Fruit fly (Drosophila melanogaster) whole organism, embryonic: Measurements from ENCODE around the gene Arp10.

Experiments
- Adf1 ChIP-seq: fragments of 200-800 bp; sonication (Bioruptor generic); IDR thresholded peaks from 2 replicates; pipeline ENCODE4 v1.3.6; 2022; ENCODE audit warnings: missing biosample characterization, missing genetic modification characterization
- Antp ChIP-seq: fragments of 200-800 bp; sonication (Bioruptor generic); optimal IDR thresholded peaks from 3 replicates; lab custom pipeline; 2016; ENCODE audit warnings: missing biosample characterization, missing genetic modification characterization
- Bgb ChIP-seq: fragments of 200-800 bp; sonication (Bioruptor generic); IDR thresholded peaks from 2 replicates; pipeline ENCODE4 v1.3.6; 2022; ENCODE audit warnings: missing biosample characterization, missing genetic modification characterization; ENCODE audit not compliant: partially characterized antibody
- BtbVII ChIP-seq: fragments of 200-800 bp; sonication (Bioruptor generic); optimal IDR thresholded peaks from 3 replicates; lab custom pipeline; 2017; ENCODE audit warnings: missing biosample characterization, mild to moderate bottlenecking, missing genetic modification characterization
- CG10321 ChIP-seq: fragments of 200-800 bp; sonication (Bioruptor generic); IDR thresholded peaks from 2 replicates; pipeline ENCODE4 v1.3.6; 2022; ENCODE audit warnings: missing biosample characterization, missing genetic modification characterization
- CG11723 ChIP-seq: fragments of 200-800 bp; sonication (Bioruptor generic); optimal IDR thresholded peaks from 2 replicates; lab custom pipeline; 2017; ENCODE audit warnings: missing biosample characterization, mild to moderate bottlenecking, missing genetic modification characterization
- CG12391 ChIP-seq: fragments of 200-800 bp; sonication (Bioruptor generic); optimal IDR thresholded peaks from 3 replicates; lab custom pipeline; 2018; ENCODE audit warnings: missing biosample characterization, mild to moderate bottlenecking, missing genetic modification characterization, moderate library complexity
- CG13424 ChIP-seq: fragments of 200-800 bp; sonication (Bioruptor generic); optimal IDR thresholded peaks from 2 replicates; lab custom pipeline; 2019; ENCODE audit warnings: missing biosample characterization, mild to moderate bottlenecking, missing genetic modification characterization, moderate library complexity
- CG15011 ChIP-seq: fragments of 200-800 bp; sonication (Bioruptor generic); optimal IDR thresholded peaks from 3 replicates; lab custom pipeline; 2018; ENCODE audit warnings: missing biosample characterization, mild to moderate bottlenecking, missing genetic modification characterization
- CG1647 ChIP-seq: fragments of 200-800 bp; sonication (Bioruptor generic); optimal IDR thresholded peaks from 3 replicates; lab custom pipeline; 2016; ENCODE audit warnings: missing biosample characterization, missing genetic modification characterization
- CG2120 ChIP-seq: fragments of 200-800 bp; sonication (Bioruptor generic); optimal IDR thresholded peaks from 3 replicates; lab custom pipeline; 2016; ENCODE audit warnings: missing biosample characterization, missing genetic modification characterization
- CG2712 ChIP-seq: fragments of 200-800 bp; optimal IDR thresholded peaks from 3 replicates; lab custom pipeline; 2019; ENCODE audit warnings: missing biosample characterization, mild to moderate bottlenecking, missing genetic modification characterization, moderate library complexity
- CG3281 ChIP-seq: fragments of 200-800 bp; sonication (Bioruptor generic); optimal IDR thresholded peaks from 3 replicates; lab custom pipeline; 2017; ENCODE audit warnings: missing biosample characterization, mild to moderate bottlenecking, missing genetic modification characterization
- CG4707 ChIP-seq: fragments of 200-800 bp; sonication (Bioruptor generic); optimal IDR thresholded peaks from 2 replicates; lab custom pipeline; 2018; ENCODE audit warnings: missing biosample characterization, mild to moderate bottlenecking, missing genetic modification characterization, moderate library complexity
- CG4820 ChIP-seq: fragments of 200-800 bp; sonication (Bioruptor generic); optimal IDR thresholded peaks from 3 replicates; lab custom pipeline; 2016; ENCODE audit warnings: missing biosample characterization, missing genetic modification characterization
- CG8089 ChIP-seq: fragments of 200-800 bp; sonication (Bioruptor generic); optimal IDR thresholded peaks from 3 replicates; lab custom pipeline; 2016; ENCODE audit warnings: missing biosample characterization, missing genetic modification characterization
- CG8944 ChIP-seq: fragments of 200-800 bp; sonication (Bioruptor generic); optimal IDR thresholded peaks from 3 replicates; lab custom pipeline; 2016; ENCODE audit warnings: missing biosample characterization, missing genetic modification characterization
- Dll ChIP-seq: fragments of 200-800 bp; sonication (Bioruptor generic); IDR thresholded peaks from 4 replicates; pipeline ENCODE4 v1.3.6; 2022; ENCODE audit warnings: missing biosample characterization, missing genetic modification characterization; ENCODE audit not compliant: partially characterized antibody
- GATAe ChIP-seq: fragments of 200-800 bp; sonication (Bioruptor generic); conservative IDR thresholded peaks from 2 replicates; pipeline ENCODE4 v1.3.6; 2022; ENCODE audit warnings: missing biosample characterization, missing genetic modification characterization
- HLH54F ChIP-seq: fragments of 200-800 bp; sonication (Bioruptor generic); optimal IDR thresholded peaks from 3 replicates; lab custom pipeline; 2016; ENCODE audit warnings: missing biosample characterization, missing genetic modification characterization
- HmgZ ChIP-seq: fragments of 200-800 bp; sonication (Bioruptor generic); optimal IDR thresholded peaks from 2 replicates; lab custom pipeline; 2018; ENCODE audit warnings: missing biosample characterization, mild to moderate bottlenecking, missing genetic modification characterization
- Hr39 ChIP-seq: fragments of >200 bp; optimal IDR thresholded peaks from 2 replicates; lab custom pipeline; 2017
- Nf-YA ChIP-seq: fragments of 200-800 bp; sonication (Bioruptor generic); IDR thresholded peaks from 2 replicates; pipeline ENCODE4 v1.3.6; 2022; ENCODE audit warnings: missing biosample characterization, missing genetic modification characterization
- Optix ChIP-seq: fragments of 200-800 bp; sonication (Bioruptor generic); IDR thresholded peaks from 3 replicates; pipeline ENCODE4 v1.3.6; 2022; ENCODE audit warnings: missing biosample characterization, missing genetic modification characterization
- Pdp1 ChIP-seq, 2 experiments: fragments of 200-800 bp; sonication (Bioruptor generic); optimal IDR thresholded peaks; 3 replicates each; lab custom pipeline; 2016; ENCODE audit warnings: missing biosample characterization in 2 of 2, missing genetic modification characterization in 2 of 2, mild to moderate bottlenecking in 1 of 2, moderate library complexity in 1 of 2
- Ravus ChIP-seq: fragments of 200-800 bp; sonication (Bioruptor generic); IDR thresholded peaks from 2 replicates; pipeline ENCODE4 v1.3.6; 2022; ENCODE audit warnings: missing biosample characterization, missing genetic modification characterization
- YL-1 ChIP-seq: fragments of 200-800 bp; sonication (Bioruptor generic); optimal IDR thresholded peaks from 3 replicates; lab custom pipeline; 2017; ENCODE audit warnings: missing biosample characterization, mild to moderate bottlenecking, missing genetic modification characterization
- al ChIP-seq: fragments of 200-800 bp; sonication (Bioruptor generic); IDR thresholded peaks from 2 replicates; pipeline ENCODE4 v1.3.6; 2022; ENCODE audit warnings: missing biosample characterization, missing genetic modification characterization
- ato ChIP-seq: fragments of 200-800 bp; sonication (Bioruptor generic); IDR thresholded peaks from 2 replicates; pipeline ENCODE4 v1.3.6; 2022; ENCODE audit warnings: missing biosample characterization, missing genetic modification characterization; ENCODE audit not compliant: partially characterized antibody
- az2 ChIP-seq: fragments of 200-800 bp; sonication (Bioruptor generic); optimal IDR thresholded peaks from 3 replicates; lab custom pipeline; 2016; ENCODE audit warnings: missing biosample characterization, missing genetic modification characterization
- btn ChIP-seq: fragments of 200-800 bp; sonication (Bioruptor generic); optimal IDR thresholded peaks from 2 replicates; lab custom pipeline; 2016; ENCODE audit warnings: missing biosample characterization, missing genetic modification characterization
- cg ChIP-seq: fragments of 200-800 bp; sonication (Bioruptor generic); optimal IDR thresholded peaks from 3 replicates; lab custom pipeline; 2019; ENCODE audit warnings: missing biosample characterization, mild to moderate bottlenecking, missing genetic modification characterization, moderate library complexity
- chinmo ChIP-seq: fragments of 200-800 bp; sonication (Bioruptor generic); IDR thresholded peaks from 4 replicates; pipeline ENCODE4 v1.3.6; 2022; ENCODE audit warnings: missing biosample characterization, missing genetic modification characterization; ENCODE audit not compliant: partially characterized antibody
- ci ChIP-seq: fragments of 200-800 bp; sonication (Bioruptor generic); IDR thresholded peaks from 3 replicates; pipeline ENCODE4 v1.3.6; 2022; ENCODE audit warnings: missing biosample characterization, missing genetic modification characterization
- esg ChIP-seq: fragments of 200-800 bp; sonication (Bioruptor generic); conservative IDR thresholded peaks from 2 replicates; pipeline ENCODE4 v1.3.6; 2022; ENCODE audit warnings: missing biosample characterization, missing genetic modification characterization
- gce ChIP-seq: fragments of 200-800 bp; sonication (Bioruptor generic); IDR thresholded peaks from 3 replicates; pipeline ENCODE4 v1.3.6; 2022; ENCODE audit warnings: missing biosample characterization, missing genetic modification characterization
- gcm2 ChIP-seq: fragments of 200-800 bp; sonication (Bioruptor generic); optimal IDR thresholded peaks from 2 replicates; lab custom pipeline; 2016; ENCODE audit warnings: missing biosample characterization, missing genetic modification characterization
- gem ChIP-seq: fragments of 200-800 bp; sonication (Bioruptor generic); optimal IDR thresholded peaks from 2 replicates; lab custom pipeline; 2019; ENCODE audit warnings: missing biosample characterization, mild to moderate bottlenecking, missing genetic modification characterization, moderate library complexity
- nmo ChIP-seq: fragments of 200-800 bp; sonication (Bioruptor generic); optimal IDR thresholded peaks from 2 replicates; lab custom pipeline; 2018; ENCODE audit warnings: missing biosample characterization, mild to moderate bottlenecking, missing genetic modification characterization, moderate library complexity
- nom ChIP-seq: fragments of 200-800 bp; sonication (Bioruptor generic); optimal IDR thresholded peaks from 2 replicates; lab custom pipeline; 2017; ENCODE audit warnings: missing biosample characterization, missing genetic modification characterization, mild to moderate bottlenecking, moderate library complexity, missing genetic modification reagents
- pfk ChIP-seq: fragments of 200-800 bp; sonication (Bioruptor generic); optimal IDR thresholded peaks from 2 replicates; lab custom pipeline; 2018; ENCODE audit warnings: missing biosample characterization, mild to moderate bottlenecking, missing genetic modification characterization, moderate library complexity
- pzg ChIP-seq: fragments of 200-800 bp; sonication (Bioruptor generic); optimal IDR thresholded peaks from 3 replicates; lab custom pipeline; 2018; ENCODE audit warnings: missing biosample characterization, mild to moderate bottlenecking, missing genetic modification characterization, moderate library complexity
- ro ChIP-seq: fragments of 200-800 bp; sonication (Bioruptor generic); IDR thresholded peaks from 2 replicates; pipeline ENCODE4 v1.3.6; 2022; ENCODE audit warnings: missing biosample characterization, missing genetic modification characterization
- sens ChIP-seq: fragments of 200-800 bp; sonication (Bioruptor generic); peaks from one replicate; lab custom pipeline; 2016; ENCODE audit warnings: missing biosample characterization, missing genetic modification characterization
- seq ChIP-seq: fragments of 200-800 bp; sonication (Bioruptor generic); IDR thresholded peaks from 2 replicates; pipeline ENCODE4 v1.3.6; 2022; ENCODE audit warnings: missing biosample characterization, missing genetic modification characterization
- slbo ChIP-seq: fragments of 200-800 bp; sonication (Bioruptor generic); IDR thresholded peaks from 2 replicates; pipeline ENCODE4 v1.3.6; 2022; ENCODE audit warnings: missing biosample characterization, missing genetic modification characterization
- stwl ChIP-seq: fragments of 200-800 bp; sonication (Bioruptor generic); optimal IDR thresholded peaks from 3 replicates; lab custom pipeline; 2018; ENCODE audit warnings: missing biosample characterization, mild to moderate bottlenecking, missing genetic modification characterization, moderate library complexity
- sug ChIP-seq: fragments of 200-800 bp; optimal IDR thresholded peaks from 2 replicates; lab custom pipeline; 2019; ENCODE audit warnings: missing biosample characterization, mild to moderate bottlenecking, missing genetic modification characterization, moderate library complexity
- vvl ChIP-seq: fragments of 200-800 bp; sonication (Bioruptor generic); IDR thresholded peaks from 2 replicates; pipeline ENCODE4 v1.3.6; 2022; ENCODE audit warnings: missing biosample characterization, missing genetic modification characterization
- wdn ChIP-seq: fragments of 200-800 bp; sonication (Bioruptor generic); IDR thresholded peaks from 2 replicates; pipeline ENCODE4 v1.3.6; 2022; ENCODE audit warnings: missing biosample characterization, missing genetic modification characterization

Arp10 gene

DNA sequence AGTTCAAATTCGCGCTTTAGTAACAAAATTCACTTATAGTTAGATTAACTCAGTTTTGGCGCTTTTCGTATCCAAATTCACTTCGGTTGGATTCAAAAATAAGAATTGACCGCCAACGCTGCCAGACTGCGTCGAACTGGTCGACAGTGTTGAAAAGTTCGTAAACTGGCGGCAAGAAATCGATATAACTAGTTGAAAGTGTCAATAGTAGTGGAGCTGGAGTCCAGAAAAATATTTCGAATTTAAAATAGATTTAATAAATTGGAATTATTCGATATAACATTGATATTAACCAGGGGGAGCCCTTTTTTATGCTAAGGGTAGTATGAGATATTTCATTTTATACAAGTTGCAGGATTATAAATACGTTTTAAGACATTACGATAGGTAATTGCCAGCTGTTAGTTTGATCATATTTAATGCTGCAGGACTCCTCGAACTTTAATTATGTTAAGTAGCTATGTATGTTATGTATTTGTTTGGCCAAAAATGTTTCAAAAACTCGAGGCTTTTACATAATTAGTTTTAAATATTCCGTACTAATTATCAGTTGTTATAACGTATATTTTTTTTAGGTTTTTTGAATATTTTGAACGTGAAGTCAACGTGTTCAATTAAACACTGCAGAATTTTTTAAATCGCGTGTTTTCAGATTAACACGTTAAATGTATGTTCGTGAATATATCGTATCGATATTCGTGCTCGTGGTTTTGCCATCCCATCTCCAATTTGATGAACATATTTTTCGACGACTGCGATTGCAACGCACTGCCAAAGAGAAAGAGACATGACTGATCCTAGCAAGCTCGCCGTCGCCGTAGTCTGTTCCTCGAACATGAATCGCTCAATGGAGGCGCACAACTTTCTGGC, 18.1 kb upstream of the Arp10 start, which contains the start of the genes CG14223 and Ssu72 (continued):
- no peak for TF ChIP-seq nmo (GFP tag; lab: Kevin White, UChicago)
- peak; percentile 32; the same call in 1 of the 2 replicates for TF ChIP-seq vvl
- TF ChIP-seq CG8089 (GFP tag; lab: Kevin White, UChicago), result no peak
- no peak for TF ChIP-seq GATAe (GFP tag; lab: Robert Waterston, UW)
- no peak for TF ChIP-seq Hr39 (lab: Kevin White, UChicago)
- TF ChIP-seq BtbVII (GFP tag; lab: Kevin White, UChicago), result no peak
- peak; percentile 3 for TF ChIP-seq HmgZ
- TF ChIP-seq gcm2, result no peak
- TF ChIP-seq az2, result no peak
- no peak for TF ChIP-seq Pdp1 (GFP tag; optimal IDR thresholded peaks at IDR 0.05; lab: Kevin White, UChicago)
- TF ChIP-seq pzg (GFP tag; lab: Kevin White, UChicago), result peak; percentile 59
- TF ChIP-seq gem, result peak; percentile 13
- TF ChIP-seq CG1647, result peak; percentile 14
- TF ChIP-seq Adf1 (GFP tag; lab: Robert Waterston, UW), result no peak
- no peak for TF ChIP-seq CG4820
- no peak for TF ChIP-seq Antp (GFP tag; lab: Kevin White, UChicago)
- TF ChIP-seq sens (GFP tag; lab: Kevin White, UChicago), result peak; percentile 67
- TF ChIP-seq Ravus (GFP tag; lab: Robert Waterston, UW), result no peak
- TF ChIP-seq Optix (GFP tag; lab: Robert Waterston, UW), result no peak
- TF ChIP-seq HLH54F, result peak; percentile 7
- TF ChIP-seq ato (GFP tag; lab: Robert Waterston, UW), result peak; percentile 64
- TF ChIP-seq pfk (GFP tag; lab: Kevin White, UChicago), result no peak
- no peak for TF ChIP-seq btn (GFP tag; lab: Kevin White, UChicago)
- TF ChIP-seq esg (GFP tag; lab: Robert Waterston, UW), result no peak
- TF ChIP-seq stwl (tag; lab: Kevin White, UChicago), result peak; percentile 22
- TF ChIP-seq cg, result no peak
- no peak for TF ChIP-seq CG2120 (GFP tag; lab: Kevin White, UChicago)
- TF ChIP-seq ro (GFP tag; lab: Robert Waterston, UW), result no peak
- no peak for TF ChIP-seq CG11723 (GFP tag; lab: Kevin White, UChicago)
- TF ChIP-seq Bgb (GFP tag; lab: Robert Waterston, UW), result peak; percentile 81
- TF ChIP-seq slbo (GFP tag; lab: Robert Waterston, UW), result peak; percentile 44; the same call in 1 of the 2 replicates
- TF ChIP-seq nom (GFP tag; lab: Kevin White, UChicago), result no peak
- no peak for TF ChIP-seq CG3281 (GFP tag; lab: Kevin White, UChicago)
- no peak for TF ChIP-seq sug (tag; lab: Kevin White, UChicago)
- no peak for TF ChIP-seq CG13424 (tag; lab: Kevin White, UChicago)
- TF ChIP-seq ci (GFP tag; lab: Robert Waterston, UW), result no peak
- TF ChIP-seq gce, result no peak
- no peak for TF ChIP-seq wdn (GFP tag; lab: Robert Waterston, UW)
- TF ChIP-seq CG8944 (GFP tag; lab: Kevin White, UChicago), result no peak
- no peak for TF ChIP-seq CG15011 (GFP tag; lab: Kevin White, UChicago)
- TF ChIP-seq CG10321 (GFP tag; lab: Robert Waterston, UW), result no peak
- no peak for TF ChIP-seq Nf-YA (GFP tag; lab: Robert Waterston, UW)
- no peak for TF ChIP-seq seq (GFP tag; lab: Robert Waterston, UW)
- TF ChIP-seq al (GFP tag; lab: Robert Waterston, UW), result no peak
- peak; percentile 21 for TF ChIP-seq YL-1 (GFP tag; lab: Kevin White, UChicago)
- TF ChIP-seq CG2712 (tag; lab: Kevin White, UChicago), result no peak
- peak; percentile 3 for TF ChIP-seq CG12391 (tag; lab: Kevin White, UChicago)
- no peak for TF ChIP-seq CG4707 (GFP tag; lab: Kevin White, UChicago)
- peak; percentile 89 for TF ChIP-seq Dll (GFP tag; lab: Robert Waterston, UW)
- TF ChIP-seq chinmo, result 0 out of 4 replicates have a peak, but pooled peaks have one; percentile 52
